Fruit fly (Drosophila melanogaster) whole organism, embryonic: ENCODE data around the gene Rad17.

Source experiments
- Ada2b ChIP-seq: fragments of 200-800 bp; sonication (Bioruptor generic); IDR thresholded peaks from 2 replicates; pipeline ENCODE4 v1.3.6; 2022; ENCODE audit warnings: missing biosample characterization, missing genetic modification characterization
- B-H1 ChIP-seq: fragments of 200-800 bp; sonication (Bioruptor generic); IDR thresholded peaks from 3 replicates; pipeline ENCODE4 v1.3.6; 2022; ENCODE audit warnings: missing biosample characterization, missing genetic modification characterization
- CG10543 ChIP-seq: fragments of 200-800 bp; sonication (Bioruptor generic); optimal IDR thresholded peaks from 3 replicates; lab custom pipeline; 2017; ENCODE audit warnings: missing biosample characterization, mild to moderate bottlenecking, missing genetic modification characterization, moderate library complexity
- CG10654 ChIP-seq: fragments of 200-800 bp; sonication (Bioruptor generic); optimal IDR thresholded peaks from 2 replicates; lab custom pipeline; 2016; ENCODE audit warnings: missing biosample characterization, missing genetic modification characterization
- CG10959 ChIP-seq: fragments of 200-800 bp; sonication (Bioruptor generic); IDR thresholded peaks from 2 replicates; pipeline ENCODE4 v1.3.6; 2022; ENCODE audit warnings: missing biosample characterization, missing genetic modification characterization
- CG11560 ChIP-seq: fragments of 200-800 bp; sonication (Bioruptor generic); IDR thresholded peaks from 3 replicates; pipeline ENCODE4 v1.3.6; 2022; ENCODE audit warnings: missing biosample characterization, missing genetic modification characterization
- CG11696 ChIP-seq: fragments of 200-800 bp; sonication (Bioruptor generic); IDR thresholded peaks from 2 replicates; pipeline ENCODE4 v1.3.6; 2022; ENCODE audit warnings: missing biosample characterization, missing genetic modification characterization
- CG12391 ChIP-seq: fragments of 200-800 bp; sonication (Bioruptor generic); optimal IDR thresholded peaks from 3 replicates; lab custom pipeline; 2018; ENCODE audit warnings: missing biosample characterization, mild to moderate bottlenecking, missing genetic modification characterization, moderate library complexity
- CG12942 ChIP-seq: fragments of 200-800 bp; sonication (Bioruptor generic); optimal IDR thresholded peaks from 3 replicates; lab custom pipeline; 2016; ENCODE audit warnings: missing biosample characterization, missing genetic modification characterization
- CG13287 ChIP-seq: fragments of 200-800 bp; sonication (Bioruptor generic); IDR thresholded peaks from 2 replicates; pipeline ENCODE4 v1.3.6; 2022; ENCODE audit warnings: missing biosample characterization, missing genetic modification characterization; ENCODE audit not compliant: partially characterized antibody
- CG15514 ChIP-seq: fragments of 200-800 bp; sonication (Bioruptor generic); optimal IDR thresholded peaks from 3 replicates; lab custom pipeline; 2017; ENCODE audit warnings: missing biosample characterization, missing genetic modification characterization, mild to moderate bottlenecking, moderate library complexity, missing genetic modification reagents
- CG1602 ChIP-seq: fragments of 200-800 bp; sonication (Bioruptor generic); optimal IDR thresholded peaks from 3 replicates; lab custom pipeline; 2016; ENCODE audit warnings: missing biosample characterization, missing genetic modification characterization
- CG1603 ChIP-seq: fragments of 200-800 bp; sonication (Bioruptor generic); optimal IDR thresholded peaks from 2 replicates; lab custom pipeline; 2019; ENCODE audit warnings: missing biosample characterization, mild to moderate bottlenecking, missing genetic modification characterization, moderate library complexity
- CG2199 ChIP-seq: fragments of 200-800 bp; sonication (Bioruptor generic); IDR thresholded peaks from 3 replicates; pipeline ENCODE4 v1.3.6; 2022; ENCODE audit warnings: missing biosample characterization, missing genetic modification characterization
- CG31441 ChIP-seq: fragments of 200-800 bp; sonication (Bioruptor generic); IDR thresholded peaks from 2 replicates; pipeline ENCODE4 v1.3.6; 2022; ENCODE audit warnings: missing biosample characterization, missing genetic modification characterization
- CG34376 ChIP-seq: fragments of 200-800 bp; sonication (Bioruptor generic); optimal IDR thresholded peaks from 2 replicates; lab custom pipeline; 2018; ENCODE audit warnings: missing biosample characterization, mild to moderate bottlenecking, missing genetic modification characterization
- CG4424 ChIP-seq: fragments of 200-800 bp; sonication (Bioruptor generic); optimal IDR thresholded peaks from 3 replicates; lab custom pipeline; 2016; ENCODE audit warnings: missing biosample characterization, missing genetic modification characterization
- CG6683 ChIP-seq: fragments of 200-800 bp; sonication (Bioruptor generic); optimal IDR thresholded peaks from 2 replicates; lab custom pipeline; 2017; ENCODE audit warnings: missing biosample characterization, mild to moderate bottlenecking, missing genetic modification characterization, missing genetic modification reagents
- CG6765 ChIP-seq: fragments of 200-800 bp; sonication (Bioruptor generic); optimal IDR thresholded peaks from 3 replicates; lab custom pipeline; 2017; ENCODE audit warnings: missing biosample characterization, mild to moderate bottlenecking, missing genetic modification characterization
- CG7839 ChIP-seq: fragments of 200-800 bp; sonication (Bioruptor generic); optimal IDR thresholded peaks from 3 replicates; lab custom pipeline; 2018; ENCODE audit warnings: missing biosample characterization, mild to moderate bottlenecking, missing genetic modification characterization, moderate library complexity
- CG7963 ChIP-seq: fragments of 200-800 bp; sonication (Bioruptor generic); IDR thresholded peaks from 3 replicates; pipeline ENCODE4 v1.3.6; 2022; ENCODE audit warnings: missing biosample characterization, missing genetic modification characterization; ENCODE audit not compliant: partially characterized antibody
- CG8944 ChIP-seq: fragments of 200-800 bp; sonication (Bioruptor generic); optimal IDR thresholded peaks from 3 replicates; lab custom pipeline; 2016; ENCODE audit warnings: missing biosample characterization, missing genetic modification characterization
- CG9215 ChIP-seq: fragments of 200-800 bp; sonication (Bioruptor generic); IDR thresholded peaks from 2 replicates; pipeline ENCODE4 v1.3.6; 2022; ENCODE audit warnings: missing biosample characterization, missing genetic modification characterization
- ERR ChIP-seq: fragments of 200-800 bp; sonication (Bioruptor generic); optimal IDR thresholded peaks from 2 replicates; lab custom pipeline; 2016; ENCODE audit warnings: missing biosample characterization, missing genetic modification characterization
- Ets65A ChIP-seq: fragments of 200-800 bp; sonication (Bioruptor generic); peaks from one replicate; lab custom pipeline; 2016; ENCODE audit warnings: missing biosample characterization, missing genetic modification characterization
- HLH3B ChIP-seq: fragments of 200-800 bp; sonication (Bioruptor generic); IDR thresholded peaks from 2 replicates; pipeline ENCODE4 v1.3.6; 2022; ENCODE audit warnings: missing biosample characterization, missing genetic modification characterization
- Hr78 ChIP-seq, 2 experiments: fragments of 200-800 bp in 1 of 2; fragments of >200 bp in 1 of 2; sonication (Bioruptor generic) in 1 of 2; optimal IDR thresholded peaks; 2 replicates each; lab custom pipeline; 2017 to 2019; ENCODE audit warnings: missing biosample characterization in 2 of 2, missing genetic modification characterization in 2 of 2, mild to moderate bottlenecking in 1 of 2, moderate library complexity in 1 of 2
- MBD-R2 ChIP-seq: fragments of 200-800 bp; sonication (Bioruptor generic); IDR thresholded peaks from 2 replicates; pipeline ENCODE4 v1.3.6; 2022; ENCODE audit warnings: missing biosample characterization, missing genetic modification characterization
- Med ChIP-seq: fragments of 200-800 bp; sonication (Bioruptor generic); peaks from one replicate; lab custom pipeline; 2016; ENCODE audit warnings: missing biosample characterization, missing genetic modification characterization, mild to moderate bottlenecking, inconsistent platforms, moderate library complexity
- abd-A ChIP-seq: fragments of 200-800 bp; sonication (Bioruptor generic); optimal IDR thresholded peaks from 3 replicates; lab custom pipeline; 2019; ENCODE audit warnings: missing biosample characterization, mild to moderate bottlenecking, missing genetic modification characterization, moderate library complexity
- chinmo ChIP-seq: fragments of 200-800 bp; sonication (Bioruptor generic); IDR thresholded peaks from 4 replicates; pipeline ENCODE4 v1.3.6; 2022; ENCODE audit warnings: missing biosample characterization, missing genetic modification characterization; ENCODE audit not compliant: partially characterized antibody
- chm ChIP-seq: fragments of 200-800 bp; sonication (Bioruptor generic); IDR thresholded peaks from 2 replicates; pipeline ENCODE4 v1.3.6; 2022; ENCODE audit warnings: missing biosample characterization, missing genetic modification characterization
- ci ChIP-seq: fragments of 200-800 bp; sonication (Bioruptor generic); IDR thresholded peaks from 3 replicates; pipeline ENCODE4 v1.3.6; 2022; ENCODE audit warnings: missing biosample characterization, missing genetic modification characterization
- dysf ChIP-seq: fragments of 200-800 bp; sonication (Bioruptor generic); IDR thresholded peaks from 3 replicates; pipeline ENCODE4 v1.3.6; 2022; ENCODE audit warnings: missing biosample characterization, missing genetic modification characterization
- gem ChIP-seq: fragments of 200-800 bp; sonication (Bioruptor generic); optimal IDR thresholded peaks from 2 replicates; lab custom pipeline; 2019; ENCODE audit warnings: missing biosample characterization, mild to moderate bottlenecking, missing genetic modification characterization, moderate library complexity
- gt ChIP-seq: fragments of 200-800 bp; sonication (Bioruptor generic); IDR thresholded peaks from 2 replicates; pipeline ENCODE4 v1.3.6; 2022; ENCODE audit warnings: missing biosample characterization, missing genetic modification characterization
- nmo ChIP-seq: fragments of 200-800 bp; sonication (Bioruptor generic); optimal IDR thresholded peaks from 2 replicates; lab custom pipeline; 2018; ENCODE audit warnings: missing biosample characterization, mild to moderate bottlenecking, missing genetic modification characterization, moderate library complexity
- pnt ChIP-seq: fragments of 200-800 bp; sonication (Bioruptor generic); optimal IDR thresholded peaks from 3 replicates; lab custom pipeline; 2016; ENCODE audit warnings: missing biosample characterization, missing genetic modification characterization
- repo ChIP-seq: fragments of 200-800 bp; sonication (Bioruptor generic); optimal IDR thresholded peaks from 2 replicates; lab custom pipeline; 2016; ENCODE audit warnings: missing biosample characterization, missing genetic modification characterization
- row ChIP-seq: fragments of 200-800 bp; sonication (Bioruptor generic); IDR thresholded peaks from 3 replicates; pipeline ENCODE4 v1.3.6; 2022; ENCODE audit warnings: missing biosample characterization, missing genetic modification characterization
- salm ChIP-seq: fragments of 200-800 bp; sonication (Bioruptor generic); optimal IDR thresholded peaks from 2 replicates; lab custom pipeline; 2018; ENCODE audit warnings: missing biosample characterization, mild to moderate bottlenecking, missing genetic modification characterization
- sd ChIP-seq: fragments of 200-800 bp; sonication (Bioruptor generic); optimal IDR thresholded peaks from 3 replicates; lab custom pipeline; 2018; ENCODE audit warnings: missing biosample characterization, mild to moderate bottlenecking, missing genetic modification characterization, moderate library complexity
- sens ChIP-seq: fragments of 200-800 bp; sonication (Bioruptor generic); peaks from one replicate; lab custom pipeline; 2016; ENCODE audit warnings: missing biosample characterization, missing genetic modification characterization
- sr ChIP-seq: fragments of 200-800 bp; sonication (Bioruptor generic); IDR thresholded peaks from 3 replicates; pipeline ENCODE4 v1.3.6; 2022; ENCODE audit warnings: missing biosample characterization, missing genetic modification characterization
- tio ChIP-seq: fragments of 200-800 bp; sonication (Bioruptor generic); optimal IDR thresholded peaks from 2 replicates; lab custom pipeline; 2017; ENCODE audit warnings: missing biosample characterization, missing genetic modification characterization, inconsistent platforms
- ttk ChIP-seq: fragments of 200-800 bp; sonication (Bioruptor generic); IDR thresholded peaks from 2 replicates; pipeline ENCODE4 v2.1.2; 2022; ENCODE audit warnings: missing biosample characterization, missing genetic modification characterization
- twi ChIP-seq: fragments of 200-800 bp; optimal IDR thresholded peaks from 2 replicates; lab custom pipeline; 2019; ENCODE audit warnings: missing biosample characterization, mild to moderate bottlenecking, missing genetic modification characterization, moderate library complexity

Rad17 gene

DNA sequence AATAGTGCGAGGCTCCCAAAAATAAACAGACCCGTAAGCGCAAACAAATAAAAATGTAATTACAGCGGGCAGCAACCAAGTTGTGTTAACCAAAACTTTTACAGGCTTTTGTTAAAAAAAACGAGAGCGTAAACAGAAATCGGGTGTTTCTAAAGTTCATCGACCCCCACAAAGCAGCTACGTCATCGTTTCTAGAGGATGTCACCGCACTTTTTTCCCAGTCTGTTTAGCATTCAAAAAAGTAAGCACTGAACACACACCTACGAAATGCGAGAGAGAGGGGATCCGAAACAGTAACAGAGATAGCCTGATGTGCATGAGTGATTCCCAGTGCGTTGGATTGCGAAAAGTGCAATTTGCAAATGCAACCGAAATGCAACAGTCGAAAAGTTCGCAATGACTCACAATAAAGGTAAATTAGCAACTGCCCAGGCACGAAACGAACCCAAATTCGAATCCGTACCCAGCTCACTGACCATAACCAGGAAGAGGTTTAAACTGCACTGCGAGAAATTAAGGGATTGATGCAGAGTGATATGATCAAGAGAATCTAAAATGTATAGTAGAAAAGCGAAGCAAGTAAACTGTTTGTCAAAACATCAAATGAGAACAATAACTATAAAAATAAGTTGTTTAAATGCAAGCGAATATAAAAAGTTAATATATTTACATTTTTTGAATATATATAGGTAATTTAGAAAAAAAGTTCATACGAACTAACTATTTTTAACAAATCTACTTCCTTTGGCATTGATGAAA lies 28.2 kb upstream of the Rad17 start (continued):
- TF ChIP-seq MBD-R2 (GFP tag; lab: Robert Waterston, UW) (no peak), gt (GFP tag; lab: Robert Waterston, UW) (no peak), CG6765 (no peak), CG34376 (GFP tag; lab: Kevin White, UChicago) (no peak), HLH3B (no peak), CG11696 (GFP tag; lab: Robert Waterston, UW) (no peak), CG12942 (GFP tag; lab: Kevin White, UChicago) (no peak), CG11560 (no peak), CG9215 (GFP tag; lab: Robert Waterston, UW) (no peak), tio (peak; percentile 28), CG8944 (GFP tag; lab: Kevin White, UChicago) (no peak), CG13287 (GFP tag; lab: Robert Waterston, UW) (no peak), CG1602 (GFP tag; lab: Kevin White, UChicago) (no peak), ci (no peak), dysf (GFP tag; lab: Robert Waterston, UW) (no peak), abd-A (tag; lab: Kevin White, UChicago) (no peak), CG12391 (tag; lab: Kevin White, UChicago) (peak; percentile 18), CG31441 (0 out of 2 replicates have a peak, but pooled peaks have one; percentile 19), Ets65A (peak; percentile 2), CG10959 (GFP tag; lab: Robert Waterston, UW) (no peak), gem (tag; lab: Kevin White, UChicago) (peak; percentile 47)

DNA sequence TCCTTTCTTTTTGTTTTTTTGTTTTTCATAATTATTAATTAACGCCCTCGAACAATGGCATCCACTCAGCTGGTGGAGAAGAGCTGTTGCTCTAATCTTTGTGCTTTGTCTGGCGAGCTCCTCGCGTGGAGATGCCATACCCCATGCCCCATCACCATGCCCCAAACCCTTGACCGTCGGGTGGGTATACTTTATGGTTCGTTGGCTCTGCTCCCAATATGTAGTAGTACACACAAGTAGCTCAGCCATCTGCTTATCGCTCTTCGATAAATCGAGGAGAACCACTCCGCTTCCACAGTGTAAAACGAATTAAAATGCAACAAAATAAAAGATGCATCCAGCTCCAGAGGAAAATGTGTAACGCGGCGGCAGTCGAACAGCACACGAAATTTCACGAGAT lies 27.1 kb upstream of the Rad17 start:
- TF ChIP-seq Med (GFP tag; lab: Kevin White, UChicago) (no peak), CG7963 (GFP tag; lab: Robert Waterston, UW) (no peak), repo (GFP tag; lab: Kevin White, UChicago) (no peak), sens (GFP tag; lab: Kevin White, UChicago) (peak; percentile 20), chinmo (0 out of 4 replicates have a peak, but pooled peaks have one; percentile 45), twi (tag; lab: Kevin White, UChicago) (no peak), salm (tag; lab: Kevin White, UChicago) (no peak), Hr78 (GFP tag; optimal IDR thresholded peaks at IDR 0.05; lab: Kevin White, UChicago) (peak in 1 of 2 experiments; percentile 37), CG2199 (peak; percentile 87; the same call in 1 of the 3 replicates)

DNA sequence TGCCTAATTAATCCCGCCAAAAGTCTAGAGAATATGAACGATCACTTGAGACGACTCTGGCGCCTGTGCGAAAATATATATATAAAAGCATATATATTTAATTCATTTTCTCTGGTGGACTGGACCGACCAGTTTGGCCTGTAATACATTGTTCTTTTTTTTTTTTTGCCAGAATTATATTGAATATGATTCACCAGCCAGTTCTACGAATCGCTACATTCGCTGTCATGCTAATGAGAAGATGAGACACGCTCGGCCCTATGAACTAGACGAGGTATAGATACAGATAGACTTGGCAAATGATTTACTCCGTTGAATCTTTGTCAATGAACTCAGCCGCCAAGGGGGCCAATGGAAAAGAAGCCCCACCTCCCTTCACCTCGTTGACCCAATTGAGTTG lies 24.3 kb upstream of the Rad17 start:
- peak; percentile 24 for TF ChIP-seq sd
- TF ChIP-seq Med (GFP tag; lab: Kevin White, UChicago), result peak; percentile 47
- no peak for TF ChIP-seq pnt (GFP tag; lab: Kevin White, UChicago)
- TF ChIP-seq chinmo, result 0 out of 4 replicates have a peak, but pooled peaks have one; percentile 55
- TF ChIP-seq CG10543 (GFP tag; lab: Kevin White, UChicago), result no peak

DNA sequence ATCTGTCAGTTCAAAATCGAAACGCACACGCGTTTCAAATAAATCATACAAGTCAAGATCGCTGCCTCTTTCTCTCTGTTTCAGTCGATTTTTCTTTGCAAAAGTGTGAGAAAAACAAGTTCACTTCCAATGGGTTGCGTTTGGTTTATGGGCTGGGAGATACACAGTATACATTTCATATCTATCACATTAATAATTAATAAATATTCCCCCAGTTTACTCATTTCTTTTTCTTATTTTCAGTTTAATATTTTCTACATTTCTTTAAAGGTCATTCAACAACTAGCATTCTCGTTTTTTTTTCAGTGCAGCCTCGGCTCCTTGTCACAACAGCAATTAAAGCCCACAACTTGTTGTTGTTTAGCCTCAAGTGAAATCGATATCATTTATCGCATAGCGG lies 20.9 kb upstream of the Rad17 start:
- TF ChIP-seq row (GFP tag; lab: Robert Waterston, UW) (peak; percentile 34; the same call in 1 of the 3 replicates), CG11560 (no peak), CG1603 (no peak), sr (no peak), CG6683 (GFP tag; lab: Kevin White, UChicago) (no peak), chm (GFP tag; lab: Robert Waterston, UW) (no peak), CG10654 (GFP tag; lab: Kevin White, UChicago) (no peak), nmo (GFP tag; lab: Kevin White, UChicago) (peak; percentile 7), CG15514 (no peak), CG4424 (no peak), ci (0 out of 3 replicates have a peak, but pooled peaks have one; percentile 15), ERR (GFP tag; lab: Kevin White, UChicago) (no peak), Ada2b (no peak), ttk (no peak), B-H1 (GFP tag; lab: Robert Waterston, UW) (peak; percentile 19; the same call in 1 of the 3 replicates), CG7839 (tag; lab: Kevin White, UChicago) (peak; percentile 6)
